Worm (Caenorhabditis elegans) whole organism, mixed stage, embryonic: ENCODE data around the gene cpg-9.

ENCODE experiments used
- M03D4.4 ChIP-seq: sonication (generic microtip); optimal IDR thresholded peaks from 2 replicates; lab custom pipeline; 2017; ENCODE audit warnings: mild to moderate bottlenecking, missing genetic modification characterization, missing compliant biosample characterization
- bed-3 ChIP-seq: fragments of 200-800 bp; sonication (Bioruptor generic); optimal IDR thresholded peaks from 3 replicates; lab custom pipeline; 2018; ENCODE audit warnings: mild to moderate bottlenecking, missing genetic modification characterization, moderate library complexity, missing compliant biosample characterization
- blmp-1 ChIP-seq: fragments of 150-350 bp; optimal IDR thresholded peaks from 2 replicates; lab custom pipeline; 2014; ENCODE audit warnings: missing biosample characterization, missing genetic modification characterization
- ceh-39 ChIP-seq: fragments of 150-350 bp; optimal IDR thresholded peaks from 2 replicates; lab custom pipeline; 2014; ENCODE audit warnings: missing biosample characterization, missing genetic modification characterization
- ceh-43 ChIP-seq: fragments of 200-800 bp; sonication (Bioruptor generic); optimal IDR thresholded peaks from 2 replicates; lab custom pipeline; 2018; ENCODE audit warnings: mild to moderate bottlenecking, missing genetic modification characterization, moderate library complexity, missing compliant biosample characterization
- ceh-83 ChIP-seq: fragments of 200-800 bp; sonication (Bioruptor generic); optimal IDR thresholded peaks from 2 replicates; lab custom pipeline; 2018; ENCODE audit warnings: mild to moderate bottlenecking, missing genetic modification characterization, missing compliant biosample characterization
- ces-1 ChIP-seq: fragments of 150-350 bp; optimal IDR thresholded peaks from 2 replicates; lab custom pipeline; 2014; ENCODE audit warnings: missing biosample characterization, missing genetic modification reagents, missing genetic modification characterization
- cnd-1 ChIP-seq: fragments of 200-800 bp; sonication (Bioruptor generic); optimal IDR thresholded peaks from 2 replicates; lab custom pipeline; 2018; ENCODE audit warnings: mild to moderate bottlenecking, missing genetic modification characterization, missing compliant biosample characterization
- elt-1 ChIP-seq: sonication (generic microtip); optimal IDR thresholded peaks from 2 replicates; lab custom pipeline; 2017; ENCODE audit warnings: missing genetic modification characterization, mild to moderate bottlenecking, missing compliant biosample characterization, antibody characterized with exemption, moderate library complexity, borderline replicate concordance; ENCODE audit not compliant: insufficient read depth
- elt-3 ChIP-seq: fragments of 150-350 bp; optimal IDR thresholded peaks from 2 replicates; lab custom pipeline; 2014; ENCODE audit warnings: missing biosample characterization, missing genetic modification characterization
- flh-1 ChIP-seq: fragments of 200-800 bp; sonication (Bioruptor generic); optimal IDR thresholded peaks from 2 replicates; lab custom pipeline; 2018; ENCODE audit warnings: mild to moderate bottlenecking, missing genetic modification characterization, moderate library complexity, missing compliant biosample characterization
- ham-2 ChIP-seq: fragments of 200-800 bp; sonication (Bioruptor generic); optimal IDR thresholded peaks from 2 replicates; lab custom pipeline; 2018; ENCODE audit warnings: mild to moderate bottlenecking, missing genetic modification characterization, missing compliant biosample characterization
- hlh-1 ChIP-seq: fragments of 150-350 bp; optimal IDR thresholded peaks from 2 replicates; lab custom pipeline; 2014; ENCODE audit warnings: missing biosample characterization, missing genetic modification reagents, missing genetic modification characterization
- lin-13 ChIP-seq: fragments of 150-350 bp; optimal IDR thresholded peaks from 2 replicates; lab custom pipeline; 2014; ENCODE audit warnings: missing biosample characterization, missing genetic modification characterization
- lin-32 ChIP-seq: fragments of 200-800 bp; sonication (Bioruptor generic); optimal IDR thresholded peaks from 2 replicates; lab custom pipeline; 2018; ENCODE audit warnings: mild to moderate bottlenecking, missing genetic modification characterization, missing compliant biosample characterization
- lsy-2 ChIP-seq: fragments of 150-350 bp; optimal IDR thresholded peaks from 2 replicates; lab custom pipeline; 2014; ENCODE audit warnings: missing biosample characterization, missing genetic modification characterization
- mab-5 ChIP-seq: fragments of 150-350 bp; optimal IDR thresholded peaks from 2 replicates; lab custom pipeline; 2014; ENCODE audit warnings: missing biosample characterization, missing genetic modification characterization
- mep-1 ChIP-seq: fragments of 150-350 bp; optimal IDR thresholded peaks from 2 replicates; lab custom pipeline; 2017; ENCODE audit warnings: missing biosample characterization, missing genetic modification reagents, missing genetic modification characterization, inconsistent platforms
- mls-2 ChIP-seq: sonication (generic microtip); optimal IDR thresholded peaks from 2 replicates; lab custom pipeline; 2016; ENCODE audit warnings: mild to moderate bottlenecking, missing genetic modification characterization, moderate library complexity, missing compliant biosample characterization
- nhr-12 ChIP-seq: fragments of 150-350 bp; optimal IDR thresholded peaks from 2 replicates; lab custom pipeline; 2014; ENCODE audit warnings: missing biosample characterization, missing genetic modification characterization
- nhr-2 ChIP-seq: fragments of 150-350 bp; optimal IDR thresholded peaks from 2 replicates; lab custom pipeline; 2014; ENCODE audit warnings: missing biosample characterization, missing genetic modification characterization
- nhr-237 ChIP-seq: fragments of 150-350 bp; optimal IDR thresholded peaks from 2 replicates; lab custom pipeline; 2014; ENCODE audit warnings: missing biosample characterization, missing genetic modification characterization
- nhr-28 ChIP-seq: fragments of 150-350 bp; optimal IDR thresholded peaks from 2 replicates; lab custom pipeline; 2014; ENCODE audit warnings: missing biosample characterization, missing genetic modification characterization
- nhr-76 ChIP-seq: sonication (generic microtip); optimal IDR thresholded peaks from 2 replicates; lab custom pipeline; 2017; ENCODE audit warnings: missing biosample characterization, missing genetic modification characterization
- pha-4 ChIP-seq: fragments of 150-350 bp; optimal IDR thresholded peaks from 2 replicates; lab custom pipeline; 2018; ENCODE audit warnings: missing biosample characterization, missing genetic modification reagents, missing genetic modification characterization
- sem-2 ChIP-seq: fragments of 200-800 bp; sonication (Bioruptor generic); optimal IDR thresholded peaks from 2 replicates; lab custom pipeline; 2018; ENCODE audit warnings: mild to moderate bottlenecking, missing genetic modification characterization, missing compliant biosample characterization
- snpc-4 ChIP-seq: fragments of 150-350 bp; optimal IDR thresholded peaks from 2 replicates; lab custom pipeline; 2014; ENCODE audit warnings: missing biosample characterization, missing genetic modification characterization
- sptf-1 ChIP-seq: sonication (generic microtip); optimal IDR thresholded peaks from 2 replicates; lab custom pipeline; 2017; ENCODE audit warnings: mild to moderate bottlenecking, missing genetic modification characterization, moderate library complexity, missing compliant biosample characterization
- tbx-8 ChIP-seq: fragments of 200-800 bp; sonication (Bioruptor generic); optimal IDR thresholded peaks from 2 replicates; lab custom pipeline; 2018; ENCODE audit warnings: mild to moderate bottlenecking, missing genetic modification characterization, moderate library complexity, missing compliant biosample characterization
- unc-120 ChIP-seq: sonication (generic microtip); optimal IDR thresholded peaks from 2 replicates; lab custom pipeline; 2017; ENCODE audit warnings: missing genetic modification characterization, missing compliant biosample characterization; ENCODE audit not compliant: poor library complexity, severe bottlenecking
- unc-39 ChIP-seq: fragments of 150-350 bp; optimal IDR thresholded peaks from 2 replicates; lab custom pipeline; 2014; ENCODE audit warnings: missing biosample characterization, missing genetic modification characterization
- unc-62 ChIP-seq: fragments of 150-350 bp; optimal IDR thresholded peaks from 2 replicates; lab custom pipeline; 2014; ENCODE audit warnings: missing biosample characterization, missing genetic modification reagents, missing genetic modification characterization
- zip-8 ChIP-seq: fragments of 150-350 bp; optimal IDR thresholded peaks from 2 replicates; lab custom pipeline; 2014; ENCODE audit warnings: missing biosample characterization, missing genetic modification characterization

cpg-9 gene

ce11 chrIV:3069619-3070260 is at the start of gene cpg-9:
TSS of gene cpg-9 (minus strand) at chrIV:3070210.
- TF ChIP-seq hlh-1 (tag; lab: Kevin White, UChicago) (no peak), unc-39 (tag; lab: Kevin White, UChicago) (no peak), M03D4.4 (tag; lab: Kevin White, UChicago) (no peak), lin-32 (GFP tag; lab: Kevin White, UChicago) (no peak), nhr-237 (tag; lab: Kevin White, UChicago) (no peak), lin-13 (tag; lab: Kevin White, UChicago) (no peak), elt-1 (no peak), snpc-4 (no peak)
- TF ChIP-seq, all 35 proteins: peak for 0

- no peak for TF ChIP-seq elt-1
- TF ChIP-seq elt-3 (tag; lab: Kevin White, UChicago), result no peak
- TF ChIP-seq blmp-1, result no peak
- TF ChIP-seq mab-5 (tag; lab: Kevin White, UChicago), result peak; percentile 72
- no peak for TF ChIP-seq tbx-8 (GFP tag; lab: Kevin White, UChicago)
- no peak for TF ChIP-seq flh-1
- TF ChIP-seq ceh-43, result no peak
- TF ChIP-seq nhr-28 (tag; lab: Kevin White, UChicago), result no peak
- TF ChIP-seq nhr-76, result no peak
- no peak for TF ChIP-seq snpc-4
- no peak for TF ChIP-seq sptf-1 (tag; lab: Kevin White, UChicago)
- peak; percentile 97 for TF ChIP-seq unc-62 (GFP tag; lab: Kevin White, UChicago)
- no peak for TF ChIP-seq lin-13 (tag; lab: Kevin White, UChicago)
- no peak for TF ChIP-seq mls-2 (tag; lab: Kevin White, UChicago)
- TF ChIP-seq nhr-12 (tag; lab: Kevin White, UChicago), result no peak
- TF ChIP-seq ceh-83, result no peak
- TF ChIP-seq mep-1 (tag; lab: Kevin White, UChicago), result no peak
- peak; percentile 38 for TF ChIP-seq ces-1
- no peak for TF ChIP-seq ceh-39 (tag; lab: Kevin White, UChicago)
- TF ChIP-seq unc-120 (tag; lab: Kevin White, UChicago), result peak; percentile 32
- no peak for TF ChIP-seq pha-4 (tag; lab: Kevin White, UChicago)
- TF ChIP-seq hlh-1 (tag; lab: Kevin White, UChicago), result peak; percentile 8
- TF ChIP-seq lsy-2 (tag; lab: Kevin White, UChicago), result no peak
- TF ChIP-seq zip-8 (tag; lab: Kevin White, UChicago), result no peak
Observed at ce11 chrIV:3101208-3101607, 31.2 kb upstream of the cpg-9 start.

ce11 chrIV:3097019-3097418 is 27.0 kb upstream of the cpg-9 start:
- TF ChIP-seq lin-13 (tag; lab: Kevin White, UChicago) (no peak), unc-39 (tag; lab: Kevin White, UChicago) (no peak), ceh-39 (tag; lab: Kevin White, UChicago) (no peak), lsy-2 (tag; lab: Kevin White, UChicago) (no peak), elt-1 (peak; percentile 88), flh-1 (no peak), lin-32 (GFP tag; lab: Kevin White, UChicago) (no peak), ces-1 (no peak)

- TF ChIP-seq unc-62 (GFP tag; lab: Kevin White, UChicago), result no peak
- no peak for TF ChIP-seq mep-1 (tag; lab: Kevin White, UChicago)
- no peak for TF ChIP-seq cnd-1
- peak; percentile 85 for TF ChIP-seq ces-1
- no peak for TF ChIP-seq unc-39 (tag; lab: Kevin White, UChicago)
- TF ChIP-seq nhr-2 (tag; lab: Kevin White, UChicago), result no peak
- TF ChIP-seq sem-2 (GFP tag; lab: Kevin White, UChicago), result no peak
Observed at ce11 chrIV:3095995-3096544, 26.1 kb upstream of the cpg-9 start.

- no peak for TF ChIP-seq elt-3 (tag; lab: Kevin White, UChicago)
- no peak for TF ChIP-seq pha-4 (tag; lab: Kevin White, UChicago)
- TF ChIP-seq ham-2 (GFP tag; lab: Kevin White, UChicago), result no peak
- no peak for TF ChIP-seq M03D4.4 (tag; lab: Kevin White, UChicago)
- no peak for TF ChIP-seq bed-3 (GFP tag; lab: Kevin White, UChicago)
- TF ChIP-seq nhr-28 (tag; lab: Kevin White, UChicago), result no peak
- no peak for TF ChIP-seq elt-1
- TF ChIP-seq sptf-1 (tag; lab: Kevin White, UChicago), result no peak
- TF ChIP-seq mep-1 (tag; lab: Kevin White, UChicago), result no peak
- TF ChIP-seq nhr-76, result no peak
- TF ChIP-seq mab-5 (tag; lab: Kevin White, UChicago), result no peak
- TF ChIP-seq zip-8 (tag; lab: Kevin White, UChicago), result no peak
- no peak for TF ChIP-seq nhr-237 (tag; lab: Kevin White, UChicago)
- TF ChIP-seq lin-13 (tag; lab: Kevin White, UChicago), result no peak
- TF ChIP-seq flh-1, result no peak
Observed at ce11 chrIV:3092978-3093377, 23.0 kb upstream of the cpg-9 start.
